5 fruit fly cellular contexts compared by ENCODE assay signal in the genomic region with DNA sequence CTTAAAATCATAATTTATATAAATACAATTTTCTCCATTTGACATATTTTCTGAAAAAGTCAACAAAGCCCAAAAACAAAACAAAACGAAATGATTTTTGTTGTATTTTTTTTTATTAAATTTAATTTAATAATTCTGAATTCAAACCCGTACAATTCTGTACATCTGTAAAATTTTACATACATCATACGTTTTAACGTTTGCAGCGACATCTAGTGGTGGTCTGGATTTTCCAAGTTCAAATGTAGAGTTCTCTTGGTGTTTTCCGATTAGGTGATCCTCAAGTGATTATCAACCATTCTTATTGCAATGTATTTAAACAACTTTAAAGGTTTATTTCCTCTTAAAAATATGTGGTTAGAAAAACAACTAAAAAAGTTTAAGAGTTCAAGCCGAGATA.
TF ChIP-seq lines count a peak whose summit lies in the region.

No protein-coding gene starts in this region.

- TF ChIP-seq CTCF in S2 (optimal IDR thresholded peaks at IDR 0.05; lab: Kevin White, UChicago): peak; percentile 81 to 96
- TF ChIP-seq CTCF in whole organism, embryonic (GFP tag; optimal IDR thresholded peaks at IDR 0.05; lab: Kevin White, UChicago): peak; percentile 99

TF ChIP-seq in whole organism, embryonic, 481 proteins besides CTCF, POLR2A, EP300 and RAD21 (continues in another document):
- TF ChIP-seq unpg (GFP tag; optimal IDR thresholded peaks at IDR 0.05; lab: Kevin White, UChicago) (peak; percentile 13), CG14710 (tag; optimal IDR thresholded peaks at IDR 0.05; lab: Kevin White, UChicago) (peak; percentile 25), CG11456 (GFP tag; IDR thresholded peaks at IDR 0.05; lab: Robert Waterston, UW) (peak; percentile 83), Dp (GFP tag; optimal IDR thresholded peaks at IDR 0.05; lab: Kevin White, UChicago) (peak; percentile 31), HmgZ (tag; optimal IDR thresholded peaks at IDR 0.05; lab: Kevin White, UChicago) (peak; percentile 61), CG6175 (GFP tag; IDR thresholded peaks at IDR 0.05; lab: Robert Waterston, UW) (no peak), CG13424 (tag; optimal IDR thresholded peaks at IDR 0.05; lab: Kevin White, UChicago) (peak; percentile 7), fd3F (GFP tag; optimal IDR thresholded peaks at IDR 0.05; lab: Kevin White, UChicago) (peak; percentile 33), Lhr (GFP tag; optimal IDR thresholded peaks at IDR 0.05; lab: Kevin White, UChicago) (peak; percentile 63), ind (GFP tag; optimal IDR thresholded peaks at IDR 0.05; lab: Kevin White, UChicago) (peak; percentile 33), Pdp1 (GFP tag; optimal IDR thresholded peaks at IDR 0.05; lab: Kevin White, UChicago) (peak; percentile 33 to 47), Aef1 (GFP tag; IDR thresholded peaks at IDR 0.05; lab: Robert Waterston, UW) (0 out of 3 replicates have a peak, but pooled peaks have one; percentile 16), PHDP (tag; optimal IDR thresholded peaks at IDR 0.05; lab: Kevin White, UChicago) (peak; percentile 13), CG3163 (GFP tag; optimal IDR thresholded peaks at IDR 0.05; lab: Kevin White, UChicago) (peak; percentile 4), CG17361 (GFP tag; IDR thresholded peaks at IDR 0.05; lab: Robert Waterston, UW) (peak; percentile 42; the same call in 2 of the 3 replicates), Chrac-16 (GFP tag; optimal IDR thresholded peaks at IDR 0.05; lab: Kevin White, UChicago) (peak; percentile 66), CG18262 (tag; optimal IDR thresholded peaks at IDR 0.05; lab: Kevin White, UChicago) (peak; percentile 37), CG8290 (GFP tag; optimal IDR thresholded peaks at IDR 0.05; lab: Kevin White, UChicago) (peak; percentile 26), CG8290 (tag; optimal IDR thresholded peaks at IDR 0.05; lab: Kevin White, UChicago) (no peak), CG15601 (tag; optimal IDR thresholded peaks at IDR 0.05; lab: Kevin White, UChicago) (peak; percentile 37), kay (GFP tag; optimal IDR thresholded peaks at IDR 0.05; lab: Kevin White, UChicago) (peak; percentile 21)

TF ChIP-seq in whole organism, prepupa, 60 proteins besides CTCF, POLR2A, EP300 and RAD21 (continues in another document):
- TF ChIP-seq Lpt (GFP tag; optimal IDR thresholded peaks at IDR 0.05; lab: Kevin White, UChicago) (no peak), CG6792 (GFP tag; optimal IDR thresholded peaks at IDR 0.05; lab: Kevin White, UChicago) (no peak), Eip93F (GFP tag; optimal IDR thresholded peaks at IDR 0.05; lab: Kevin White, UChicago) (no peak), CG32006 (GFP tag; optimal IDR thresholded peaks at IDR 0.05; lab: Kevin White, UChicago) (no peak), spab (GFP tag; optimal IDR thresholded peaks at IDR 0.05; lab: Kevin White, UChicago) (no peak), CG6276 (GFP tag; optimal IDR thresholded peaks at IDR 0.05; lab: Kevin White, UChicago) (no peak), Smox (GFP tag; optimal IDR thresholded peaks at IDR 0.05; lab: Kevin White, UChicago) (no peak), CG31627 (GFP tag; optimal IDR thresholded peaks at IDR 0.05; lab: Kevin White, UChicago) (peak; percentile 53), CG8119 (GFP tag; IDR thresholded peaks at IDR 0.05; lab: Robert Waterston, UW) (no peak), CG6808 (GFP tag; optimal IDR thresholded peaks at IDR 0.05; lab: Kevin White, UChicago) (no peak), OdsH (GFP tag; optimal IDR thresholded peaks at IDR 0.05; lab: Kevin White, UChicago) (no peak), svp (GFP tag; lab: Kevin White, UChicago) (no peak), Blimp-1 (GFP tag; optimal IDR thresholded peaks at IDR 0.05; lab: Kevin White, UChicago) (no peak), CG11902 (GFP tag; optimal IDR thresholded peaks at IDR 0.05; lab: Kevin White, UChicago) (no peak), Sox15 (GFP tag; optimal IDR thresholded peaks at IDR 0.05; lab: Kevin White, UChicago) (no peak), esn (GFP tag; optimal IDR thresholded peaks at IDR 0.05; lab: Kevin White, UChicago) (peak; percentile 51), achi (GFP tag; optimal IDR thresholded peaks at IDR 0.05; lab: Kevin White, UChicago) (no peak), CG3032 (tag; optimal IDR thresholded peaks at IDR 0.05; lab: Kevin White, UChicago) (no peak), CG34406 (GFP tag; optimal IDR thresholded peaks at IDR 0.05; lab: Kevin White, UChicago) (no peak), dac (GFP tag; optimal IDR thresholded peaks at IDR 0.05; lab: Kevin White, UChicago) (no peak), Ets21C (GFP tag; optimal IDR thresholded peaks at IDR 0.05; lab: Kevin White, UChicago) (no peak), Ets96B (tag; optimal IDR thresholded peaks at IDR 0.05; lab: Kevin White, UChicago) (no peak), dsx (GFP tag; optimal IDR thresholded peaks at IDR 0.05; lab: Kevin White, UChicago; ENCODE audit: poor library complexity, severe bottlenecking) (no peak)

TF ChIP-seq in whole organism, pupa, 21 proteins besides CTCF, POLR2A, EP300 and RAD21:
- TF ChIP-seq CG32121 (GFP tag; IDR thresholded peaks at IDR 0.05; lab: Robert Waterston, UW) (no peak), EcR (GFP tag; optimal IDR thresholded peaks at IDR 0.05; lab: Kevin White, UChicago) (peak; percentile 25), D1 (tag; optimal IDR thresholded peaks at IDR 0.05; lab: Kevin White, UChicago) (peak; percentile 93)

TF ChIP-seq in whole organism, wandering third instar larva, 38 proteins besides CTCF, POLR2A, EP300 and RAD21:
- TF ChIP-seq ey (GFP tag; optimal IDR thresholded peaks at IDR 0.05; lab: Kevin White, UChicago) (peak; percentile 13), Vsx2 (GFP tag; optimal IDR thresholded peaks at IDR 0.05; lab: Kevin White, UChicago; ENCODE audit: partially characterized antibody) (peak; percentile 18), Hr83 (GFP tag; optimal IDR thresholded peaks at IDR 0.05; lab: Kevin White, UChicago; ENCODE audit: poor library complexity, severe bottlenecking) (peak; percentile 56), GATAd (GFP tag; optimal IDR thresholded peaks at IDR 0.05; lab: Kevin White, UChicago) (no peak), foxo (GFP tag; optimal IDR thresholded peaks at IDR 0.05; lab: Kevin White, UChicago) (peak in 1 of 2 experiments; percentile 22), rgr (GFP tag; optimal IDR thresholded peaks at IDR 0.05; lab: Kevin White, UChicago) (peak; percentile 7), jim (GFP tag; optimal IDR thresholded peaks at IDR 0.05; lab: Kevin White, UChicago) (no peak), dl (GFP tag; optimal IDR thresholded peaks at IDR 0.05; lab: Kevin White, UChicago; ENCODE audit: insufficient read depth in 1 of 2, partially characterized antibody in 2 of 2) (no peak), h (GFP tag; optimal IDR thresholded peaks at IDR 0.05; lab: Kevin White, UChicago) (peak; percentile 11)
